Worm (Caenorhabditis elegans): Measurements from ENCODE around the gene F59D12.5.

- TF ChIP-seq ceh-40 (GFP tag; IDR thresholded peaks at IDR 0.05) (no peak), ama-1 (optimal IDR thresholded peaks at IDR 0.05) (no peak), ama-1 (GFP tag; optimal IDR thresholded peaks at IDR 0.05) (no peak), somi-1 (GFP tag; optimal IDR thresholded peaks at IDR 0.05) (no peak), dpl-1 (GFP tag; optimal IDR thresholded peaks at IDR 0.05) (no peak), T07F8.4 (tag; optimal IDR thresholded peaks at IDR 0.05) (no peak)
These were observed 12.4 kb upstream of the F59D12.5 start for ce11 chrX:15659561-15659960.
